Fruit fly (Drosophila melanogaster): ENCODE data around the gene Prestin.
A peak's percentile ranks its signal among the peaks of the same experiment; 100 is the strongest.

Gene Prestin

dm6 chr3L:17912448-17912847 lies 4.8 kb upstream of the Prestin start, which contains the start of gene CG5290 (continued):
- TF ChIP-seq CG6854 (GFP tag; optimal IDR thresholded peaks at IDR 0.05): no peak
- peak; percentile 43 for TF ChIP-seq esn (GFP tag; optimal IDR thresholded peaks at IDR 0.05)
- TF ChIP-seq CG8319 (GFP tag; optimal IDR thresholded peaks at IDR 0.05): no peak
- peak; percentile 21 for TF ChIP-seq CG10631 (GFP tag; optimal IDR thresholded peaks at IDR 0.05)
- no peak for TF ChIP-seq CG3032 (tag; optimal IDR thresholded peaks at IDR 0.05)
- TF ChIP-seq CG9139 (GFP tag; optimal IDR thresholded peaks at IDR 0.05): no peak
- no peak for TF ChIP-seq CG11902 (GFP tag; optimal IDR thresholded peaks at IDR 0.05)
- TF ChIP-seq CG3919 (GFP tag; optimal IDR thresholded peaks at IDR 0.05): no peak
- no peak for TF ChIP-seq CG15336 (GFP tag; IDR thresholded peaks at IDR 0.05)
- no peak for TF ChIP-seq salr (GFP tag; optimal IDR thresholded peaks at IDR 0.05)
- TF ChIP-seq Eip75B (GFP tag; optimal IDR thresholded peaks at IDR 0.05): no peak
- TF ChIP-seq vri (GFP tag; optimal IDR thresholded peaks at IDR 0.05): no peak
- no peak for TF ChIP-seq CG8632 (GFP tag; optimal IDR thresholded peaks at IDR 0.05)
- TF ChIP-seq Eip93F (GFP tag; optimal IDR thresholded peaks at IDR 0.05): no peak
- peak; percentile 4 for TF ChIP-seq CG7368 (GFP tag; optimal IDR thresholded peaks at IDR 0.05)

- TF ChIP-seq CG8119 (GFP tag; IDR thresholded peaks at IDR 0.05) (0 out of 3 replicates have a peak, but pooled peaks have one; percentile 39), net (GFP tag; optimal IDR thresholded peaks at IDR 0.05) (peak; percentile 5), salr (GFP tag; optimal IDR thresholded peaks at IDR 0.05) (peak in 1 of 2 experiments; percentile 2), fd59A (GFP tag; optimal IDR thresholded peaks at IDR 0.05) (no peak), Sox102F (GFP tag; optimal IDR thresholded peaks at IDR 0.05) (no peak), ss (GFP tag; optimal IDR thresholded peaks at IDR 0.05) (peak; percentile 27 to 34), dac (GFP tag; optimal IDR thresholded peaks at IDR 0.05) (no peak), CG15336 (GFP tag; IDR thresholded peaks at IDR 0.05) (peak; percentile 56), CG6808 (GFP tag; optimal IDR thresholded peaks at IDR 0.05) (peak; percentile 33), CG6854 (GFP tag; optimal IDR thresholded peaks at IDR 0.05) (no peak), CG10669 (GFP tag; optimal IDR thresholded peaks at IDR 0.05) (peak; percentile 18), OdsH (GFP tag; optimal IDR thresholded peaks at IDR 0.05) (no peak), Ets96B (tag; optimal IDR thresholded peaks at IDR 0.05) (no peak), achi (GFP tag; optimal IDR thresholded peaks at IDR 0.05) (no peak), svp (GFP tag) (peak; percentile 33), CG6163 (GFP tag; IDR thresholded peaks at IDR 0.05) (0 out of 3 replicates have a peak, but pooled peaks have one; percentile 37), CG6276 (GFP tag; optimal IDR thresholded peaks at IDR 0.05) (peak; percentile 64), CG8319 (GFP tag; optimal IDR thresholded peaks at IDR 0.05) (no peak), dsx (GFP tag; optimal IDR thresholded peaks at IDR 0.05; ENCODE audit: poor library complexity, severe bottlenecking) (no peak), Ets21C (GFP tag; optimal IDR thresholded peaks at IDR 0.05) (no peak), CG34406 (GFP tag; optimal IDR thresholded peaks at IDR 0.05) (no peak), CG3032 (tag; optimal IDR thresholded peaks at IDR 0.05) (no peak), cyc (GFP tag; optimal IDR thresholded peaks at IDR 0.05) (no peak), CG32006 (GFP tag; optimal IDR thresholded peaks at IDR 0.05) (no peak), Met (GFP tag; optimal IDR thresholded peaks at IDR 0.05) (no peak), CG11902 (GFP tag; optimal IDR thresholded peaks at IDR 0.05) (no peak), CG9139 (GFP tag; optimal IDR thresholded peaks at IDR 0.05) (peak; percentile 42)
Measured at dm6 chr3L:17905761-17906160, 1.9 kb downstream of the Prestin start.

- TF ChIP-seq CG15336 (GFP tag; IDR thresholded peaks at IDR 0.05): no peak
- peak; percentile 26 for TF ChIP-seq Eip78C (GFP tag)
Measured at dm6 chr3L:17904593-17904992, 3.0 kb downstream of the Prestin start.

dm6 chr3L:17903813-17904416 lies 3.7 kb downstream of the Prestin start:
- no peak for TF ChIP-seq Eip93F (GFP tag; optimal IDR thresholded peaks at IDR 0.05)
- peak; percentile 60 for TF ChIP-seq Eip78C (GFP tag)
- TF ChIP-seq CG6854 (GFP tag; optimal IDR thresholded peaks at IDR 0.05): no peak
- TF ChIP-seq CG16779 (tag; optimal IDR thresholded peaks at IDR 0.05): no peak
- TF ChIP-seq salr (GFP tag; optimal IDR thresholded peaks at IDR 0.05): no peak
- TF ChIP-seq eg (GFP tag; IDR thresholded peaks at IDR 0.05): no peak
- no peak for TF ChIP-seq cyc (GFP tag; optimal IDR thresholded peaks at IDR 0.05)
- no peak for TF ChIP-seq Met (GFP tag; optimal IDR thresholded peaks at IDR 0.05)
- peak; percentile 5 for TF ChIP-seq vri (GFP tag; optimal IDR thresholded peaks at IDR 0.05)
- peak; percentile 75 for TF ChIP-seq svp (GFP tag)
- TF ChIP-seq Sox102F (GFP tag; optimal IDR thresholded peaks at IDR 0.05): no peak
